Worm (Caenorhabditis elegans) whole organism, early embryonic: ENCODE data around the gene C06G3.8.

Experiments
- B0310.2 ChIP-seq: sonication (generic microtip); optimal IDR thresholded peaks from 2 replicates; lab custom pipeline; 2016; ENCODE audit warnings: mild to moderate bottlenecking, missing genetic modification characterization, missing compliant biosample characterization
- F13C5.2 ChIP-seq: sonication (generic microtip); optimal IDR thresholded peaks from 2 replicates; lab custom pipeline; 2017; ENCODE audit warnings: mild to moderate bottlenecking, missing genetic modification characterization, inconsistent platforms, missing compliant biosample characterization
- aly-1 ChIP-seq: sonication (generic microtip); optimal IDR thresholded peaks from 2 replicates; lab custom pipeline; 2016; ENCODE audit warnings: missing genetic modification characterization, missing compliant biosample characterization
- ama-1 ChIP-seq: fragments of 150-350 bp; optimal IDR thresholded peaks from 2 replicates; lab custom pipeline; 2014
- ceh-13 ChIP-seq: fragments of 200-800 bp; sonication (Bioruptor generic); optimal IDR thresholded peaks from 2 replicates; lab custom pipeline; 2018; ENCODE audit warnings: mild to moderate bottlenecking, missing genetic modification characterization, missing compliant biosample characterization
- ceh-36 ChIP-seq: sonication (generic microtip); optimal IDR thresholded peaks from 2 replicates; lab custom pipeline; 2016; ENCODE audit warnings: missing genetic modification characterization, inconsistent platforms, missing compliant biosample characterization
- ets-7 ChIP-seq: sonication (generic microtip); optimal IDR thresholded peaks from 2 replicates; lab custom pipeline; 2016; ENCODE audit warnings: missing genotype, missing genetic modification characterization, missing compliant biosample characterization
- flt-1 ChIP-seq: fragments of 200-800 bp; sonication (Bioruptor generic); IDR thresholded peaks from 2 replicates; pipeline ENCODE4 v1.3.6; 2022; ENCODE audit warnings: missing genetic modification characterization, missing compliant biosample characterization
- hmbx-1 ChIP-seq: sonication (generic microtip); optimal IDR thresholded peaks from 2 replicates; lab custom pipeline; 2016; ENCODE audit warnings: mild to moderate bottlenecking, missing genetic modification characterization, missing compliant biosample characterization
- hmg-4 ChIP-seq: fragments of 200-800 bp; sonication (Bioruptor generic); optimal IDR thresholded peaks from 2 replicates; lab custom pipeline; 2018; ENCODE audit warnings: mild to moderate bottlenecking, missing genetic modification characterization, missing compliant biosample characterization
- hnd-1 ChIP-seq: sonication (generic microtip); optimal IDR thresholded peaks from 2 replicates; lab custom pipeline; 2016; ENCODE audit warnings: missing genetic modification characterization, missing compliant biosample characterization
- pes-1 ChIP-seq: fragments of 200-800 bp; sonication (Bioruptor generic); IDR thresholded peaks from 2 replicates; pipeline ENCODE4 v1.3.6; 2022; ENCODE audit warnings: missing genetic modification reagents, missing genetic modification characterization, missing compliant biosample characterization
- scrt-1 ChIP-seq: fragments of 200-800 bp; sonication (Bioruptor generic); IDR thresholded peaks from 2 replicates; pipeline ENCODE4 v1.3.6; 2022; ENCODE audit warnings: missing genetic modification characterization, missing compliant biosample characterization
- sea-1 ChIP-seq: fragments of 200-800 bp; sonication (Bioruptor generic); conservative IDR thresholded peaks from 2 replicates; pipeline ENCODE4 v1.3.6; 2022; ENCODE audit warnings: missing genetic modification characterization, missing compliant biosample characterization
- tbx-11 ChIP-seq: fragments of 200-800 bp; sonication (Bioruptor generic); IDR thresholded peaks from 2 replicates; pipeline ENCODE4 v1.3.6; 2022; ENCODE audit warnings: missing genetic modification characterization, missing compliant biosample characterization
- tbx-37 ChIP-seq: fragments of 200-800 bp; sonication (Bioruptor generic); conservative IDR thresholded peaks from 2 replicates; pipeline ENCODE4 v1.3.6; 2022; ENCODE audit warnings: missing genetic modification reagents, missing genetic modification characterization, missing compliant biosample characterization
- tra-4 ChIP-seq: sonication (generic microtip); optimal IDR thresholded peaks from 2 replicates; lab custom pipeline; 2017; ENCODE audit warnings: missing genetic modification characterization, missing compliant biosample characterization

Gene C06G3.8

ce11 chrIV:7011728-7012127 lies 20.6 kb downstream of the C06G3.8 start, which contains the start of gene trxr-1:
Gene trxr-1 (plus strand): TSS chrIV:7011954.
- no peak for TF ChIP-seq hmbx-1 (tag; lab: Kevin White, UChicago)
- no peak for TF ChIP-seq F13C5.2 (tag; lab: Kevin White, UChicago)
- TF ChIP-seq aly-1 (tag; lab: Kevin White, UChicago): no peak
- TF ChIP-seq sea-1: no peak
- TF ChIP-seq hnd-1 (tag; lab: Kevin White, UChicago): no peak
- TF ChIP-seq ceh-13 (GFP tag; lab: Kevin White, UChicago): no peak
- no peak for TF ChIP-seq hmg-4 (GFP tag; lab: Kevin White, UChicago)
- TF ChIP-seq ets-7 (tag; lab: Kevin White, UChicago): no peak
- no peak for TF ChIP-seq tbx-37 (GFP tag; lab: Robert Waterston, UW)
- no peak for TF ChIP-seq tbx-11 (GFP tag; lab: Robert Waterston, UW)
- TF ChIP-seq scrt-1 (GFP tag; lab: Robert Waterston, UW): no peak
- TF ChIP-seq B0310.2 (tag; lab: Kevin White, UChicago): no peak
- no peak for TF ChIP-seq pes-1 (GFP tag; lab: Robert Waterston, UW)
- no peak for TF ChIP-seq ama-1 (lab: Kevin White, UChicago)
- no peak for TF ChIP-seq tra-4 (tag; lab: Kevin White, UChicago)
- TF ChIP-seq flt-1 (GFP tag; lab: Robert Waterston, UW): no peak

ce11 chrIV:7010835-7011234 lies 21.5 kb downstream of the C06G3.8 start, which contains the start of gene C25A8.1:
Gene C25A8.1 (plus strand): TSS chrIV:7011135.
- no peak for TF ChIP-seq B0310.2 (tag; lab: Kevin White, UChicago)
- TF ChIP-seq F13C5.2 (tag; lab: Kevin White, UChicago): no peak
- TF ChIP-seq pes-1 (GFP tag; lab: Robert Waterston, UW): no peak
- no peak for TF ChIP-seq flt-1 (GFP tag; lab: Robert Waterston, UW)
- no peak for TF ChIP-seq hnd-1 (tag; lab: Kevin White, UChicago)
- no peak for TF ChIP-seq hmg-4 (GFP tag; lab: Kevin White, UChicago)
- no peak for TF ChIP-seq aly-1 (tag; lab: Kevin White, UChicago)
- TF ChIP-seq sea-1: no peak

- TF ChIP-seq ceh-36 (tag; lab: Kevin White, UChicago) (no peak), sea-1 (no peak), ceh-13 (GFP tag; lab: Kevin White, UChicago) (no peak), ama-1 (lab: Kevin White, UChicago) (no peak), aly-1 (tag; lab: Kevin White, UChicago) (no peak), hnd-1 (tag; lab: Kevin White, UChicago) (no peak), pes-1 (GFP tag; lab: Robert Waterston, UW) (no peak), tbx-11 (GFP tag; lab: Robert Waterston, UW) (no peak), tbx-37 (GFP tag; lab: Robert Waterston, UW) (no peak), B0310.2 (tag; lab: Kevin White, UChicago) (no peak), ets-7 (tag; lab: Kevin White, UChicago) (no peak), hmbx-1 (tag; lab: Kevin White, UChicago) (no peak), scrt-1 (GFP tag; lab: Robert Waterston, UW) (no peak), tra-4 (tag; lab: Kevin White, UChicago) (no peak), hmg-4 (GFP tag; lab: Kevin White, UChicago) (no peak)
Observed at ce11 chrIV:7010195-7010594, 22.2 kb downstream of the C06G3.8 start.

- TF ChIP-seq hmbx-1 (tag; lab: Kevin White, UChicago) (no peak), aly-1 (tag; lab: Kevin White, UChicago) (no peak), B0310.2 (tag; lab: Kevin White, UChicago) (no peak), sea-1 (no peak), tra-4 (tag; lab: Kevin White, UChicago) (no peak), hmg-4 (GFP tag; lab: Kevin White, UChicago) (no peak), F13C5.2 (tag; lab: Kevin White, UChicago) (no peak), ceh-36 (tag; lab: Kevin White, UChicago) (no peak), hnd-1 (tag; lab: Kevin White, UChicago) (no peak), ama-1 (lab: Kevin White, UChicago) (no peak), flt-1 (GFP tag; lab: Robert Waterston, UW) (no peak), tbx-11 (GFP tag; lab: Robert Waterston, UW) (no peak), tbx-37 (GFP tag; lab: Robert Waterston, UW) (no peak), ets-7 (tag; lab: Kevin White, UChicago) (no peak), ceh-13 (GFP tag; lab: Kevin White, UChicago) (no peak), pes-1 (GFP tag; lab: Robert Waterston, UW) (no peak), scrt-1 (GFP tag; lab: Robert Waterston, UW) (no peak)
Observed at ce11 chrIV:7009531-7009930, 22.8 kb downstream of the C06G3.8 start, which contains the start of gene C25A8.2. Gene C25A8.2 (plus strand): TSS chrIV:7009831.

ce11 chrIV:7003323-7003722 lies 29.0 kb downstream of the C06G3.8 start, which contains the start of gene cht-3:
Gene cht-3 (plus strand): TSS chrIV:7003623.
- no peak for TF ChIP-seq tbx-37 (GFP tag; lab: Robert Waterston, UW)
- TF ChIP-seq tbx-11 (GFP tag; lab: Robert Waterston, UW): no peak
- no peak for TF ChIP-seq ceh-36 (tag; lab: Kevin White, UChicago)
- no peak for TF ChIP-seq aly-1 (tag; lab: Kevin White, UChicago)
- TF ChIP-seq flt-1 (GFP tag; lab: Robert Waterston, UW): no peak
- TF ChIP-seq hmg-4 (GFP tag; lab: Kevin White, UChicago): no peak
- no peak for TF ChIP-seq F13C5.2 (tag; lab: Kevin White, UChicago)
- no peak for TF ChIP-seq scrt-1 (GFP tag; lab: Robert Waterston, UW)
- no peak for TF ChIP-seq sea-1
- no peak for TF ChIP-seq ama-1 (lab: Kevin White, UChicago)
- no peak for TF ChIP-seq ets-7 (tag; lab: Kevin White, UChicago)
- no peak for TF ChIP-seq hnd-1 (tag; lab: Kevin White, UChicago)
- TF ChIP-seq tra-4 (tag; lab: Kevin White, UChicago): no peak
- TF ChIP-seq ceh-13 (GFP tag; lab: Kevin White, UChicago): no peak

- TF ChIP-seq flt-1 (GFP tag; lab: Robert Waterston, UW): no peak
- no peak for TF ChIP-seq aly-1 (tag; lab: Kevin White, UChicago)
- no peak for TF ChIP-seq tra-4 (tag; lab: Kevin White, UChicago)
- TF ChIP-seq pes-1 (GFP tag; lab: Robert Waterston, UW): no peak
- no peak for TF ChIP-seq ets-7 (tag; lab: Kevin White, UChicago)
- TF ChIP-seq sea-1: no peak
- TF ChIP-seq hnd-1 (tag; lab: Kevin White, UChicago): no peak
- TF ChIP-seq tbx-11 (GFP tag; lab: Robert Waterston, UW): no peak
- TF ChIP-seq tbx-37 (GFP tag; lab: Robert Waterston, UW): no peak
- no peak for TF ChIP-seq hmbx-1 (tag; lab: Kevin White, UChicago)
- no peak for TF ChIP-seq ama-1 (lab: Kevin White, UChicago)
- no peak for TF ChIP-seq scrt-1 (GFP tag; lab: Robert Waterston, UW)
- TF ChIP-seq F13C5.2 (tag; lab: Kevin White, UChicago): no peak
- TF ChIP-seq ceh-36 (tag; lab: Kevin White, UChicago): no peak
- TF ChIP-seq ceh-13 (GFP tag; lab: Kevin White, UChicago): no peak
Observed at ce11 chrIV:6999206-6999605, 33.2 kb downstream of the C06G3.8 start, which contains the start of gene C25A8.5. Gene C25A8.5 (plus strand): TSS chrIV:6999506.
